Worm (Caenorhabditis elegans) whole organism, L4/young adult: ENCODE measurements around the gene C06E4.2.

Experiments
- dao-5 ChIP-seq: sonication (generic microtip); optimal IDR thresholded peaks from 2 replicates; lab custom pipeline; 2016; ENCODE audit warnings: missing genotype, missing genetic modification characterization, moderate library complexity, missing compliant biosample characterization
- him-1 ChIP-seq: sonication (generic microtip); optimal IDR thresholded peaks from 2 replicates; lab custom pipeline; 2016; ENCODE audit warnings: missing genotype, missing genetic modification reagents, missing genetic modification characterization, missing compliant biosample characterization

DNA sequence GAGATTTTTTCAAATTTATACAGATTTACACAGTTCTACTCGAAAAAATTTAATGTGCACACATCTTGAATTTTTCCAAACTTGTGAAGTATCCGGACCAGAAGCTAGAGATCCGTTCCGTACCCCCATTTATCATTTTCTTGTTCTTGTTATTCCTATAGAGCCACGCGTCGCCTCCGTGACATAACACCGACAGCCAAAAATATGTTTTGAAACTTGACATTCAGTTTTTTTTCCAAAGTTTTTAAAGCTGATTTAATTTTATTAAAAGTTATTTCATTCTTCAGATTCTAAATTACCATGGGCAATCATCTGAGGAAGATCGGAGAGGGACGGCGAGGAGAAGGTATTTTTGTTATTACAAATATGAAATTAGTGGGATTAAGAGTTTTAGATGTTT, 26.6 kb upstream of the C06E4.2 start, which contains the start of gene D2024.18:
- no peak for TF ChIP-seq him-1 (tag; lab: Kevin White, UChicago)
- TF ChIP-seq dao-5, result no peak
